Worm (Caenorhabditis elegans): ENCODE measurements around the gene rbm-17.

- no peak for TF ChIP-seq dpl-1 (GFP tag; optimal IDR thresholded peaks at IDR 0.05)
- no peak for TF ChIP-seq spr-3 (GFP tag; optimal IDR thresholded peaks at IDR 0.05)
- no peak for TF ChIP-seq ama-1 (optimal IDR thresholded peaks at IDR 0.05)
- TF ChIP-seq T20F7.1 (GFP tag; optimal IDR thresholded peaks at IDR 0.05): no peak
- no peak for TF ChIP-seq aly-2 (tag; optimal IDR thresholded peaks at IDR 0.05)
- no peak for TF ChIP-seq zfp-2 (tag; optimal IDR thresholded peaks at IDR 0.05)
- TF ChIP-seq unc-130 (GFP tag; optimal IDR thresholded peaks at IDR 0.05): no peak
- no peak for TF ChIP-seq dmd-6 (GFP tag; IDR thresholded peaks at IDR 0.05)
- no peak for TF ChIP-seq nhr-237 (tag; optimal IDR thresholded peaks at IDR 0.05)
- no peak for TF ChIP-seq fos-1 (tag; optimal IDR thresholded peaks at IDR 0.05)
- no peak for TF ChIP-seq lsy-2 (tag; optimal IDR thresholded peaks at IDR 0.05)
- no peak for TF ChIP-seq skn-1 (tag; optimal IDR thresholded peaks at IDR 0.05)
- no peak for TF ChIP-seq ztf-11 (tag; optimal IDR thresholded peaks at IDR 0.05)
- peak in 1 of 2 experiments; percentile 93 for TF ChIP-seq unc-62 (GFP tag; optimal IDR thresholded peaks at IDR 0.05 in 1 of 2)
- no peak for TF ChIP-seq unc-62 (tag; optimal IDR thresholded peaks at IDR 0.05)
Measured at ce11 chrIV:11650344-11650743, 12.2 kb downstream of the rbm-17 start.
